Worm (Caenorhabditis elegans) whole organism, L2 larva: ENCODE data around the gene Y102A5C.2.

Experiments
- F13H6.1 ChIP-seq: sonication (generic microtip); optimal IDR thresholded peaks from 2 replicates; lab custom pipeline; 2016; ENCODE audit warnings: missing genetic modification characterization, missing compliant biosample characterization
- alr-1 ChIP-seq: fragments of 150-350 bp; optimal IDR thresholded peaks from 2 replicates; lab custom pipeline; 2014; ENCODE audit warnings: missing biosample characterization, missing genetic modification characterization
- aly-2 ChIP-seq: fragments of 150-350 bp; optimal IDR thresholded peaks from 2 replicates; lab custom pipeline; 2014; ENCODE audit warnings: missing biosample characterization, missing genetic modification characterization
- ama-1 ChIP-seq: fragments of 150-350 bp; optimal IDR thresholded peaks from 2 replicates; lab custom pipeline; 2018; ENCODE audit warnings: inconsistent platforms
- egl-27 ChIP-seq: sonication (generic microtip); optimal IDR thresholded peaks from 3 replicates; lab custom pipeline; 2017; ENCODE audit warnings: missing biosample characterization, missing genetic modification reagents, missing genetic modification characterization
- nhr-11 ChIP-seq: fragments of 150-350 bp; optimal IDR thresholded peaks from 2 replicates; lab custom pipeline; 2014; ENCODE audit warnings: missing biosample characterization, missing genetic modification characterization
- snpc-4 ChIP-seq: fragments of 150-350 bp; optimal IDR thresholded peaks from 2 replicates; lab custom pipeline; 2014; ENCODE audit warnings: missing biosample characterization, missing genetic modification characterization
- unc-39 ChIP-seq: fragments of 150-350 bp; optimal IDR thresholded peaks from 2 replicates; lab custom pipeline; 2014; ENCODE audit warnings: missing biosample characterization, missing genetic modification characterization
- unc-55 ChIP-seq: fragments of 150-350 bp; sonication (generic microtip); optimal IDR thresholded peaks from 3 replicates; lab custom pipeline; 2014; ENCODE audit warnings: missing biosample characterization, missing genetic modification reagents, missing genetic modification characterization
- zag-1 ChIP-seq: fragments of 150-350 bp; optimal IDR thresholded peaks from 2 replicates; lab custom pipeline; 2014; ENCODE audit warnings: missing biosample characterization, missing genetic modification characterization
- ztf-11 ChIP-seq: sonication (generic microtip); optimal IDR thresholded peaks from 2 replicates; lab custom pipeline; 2017; ENCODE audit warnings: missing biosample characterization, missing genetic modification characterization

DNA sequence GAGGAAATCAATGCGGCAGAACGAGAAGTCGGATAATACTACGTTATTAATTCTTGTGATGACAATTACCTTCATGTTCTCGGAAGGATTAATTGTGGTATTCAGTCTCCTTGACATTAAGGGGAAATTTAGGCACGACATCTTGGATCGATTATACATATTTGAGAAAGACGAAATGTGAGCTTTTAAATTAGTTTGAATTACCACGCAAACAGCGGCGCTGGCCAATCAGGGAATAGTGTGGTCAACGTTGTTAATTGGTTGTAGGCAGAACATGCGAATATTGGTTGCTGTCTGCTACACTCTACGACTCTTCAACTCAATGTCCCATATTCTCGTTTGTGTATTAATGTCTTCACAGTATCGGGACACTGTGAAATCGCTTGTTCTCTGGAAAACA, 43.6 kb upstream of the Y102A5C.2 start, which contains the start of gene F49A5.10:
- TF ChIP-seq aly-2 (tag; lab: Kevin White, UChicago) (no peak), ztf-11 (tag; lab: Kevin White, UChicago) (no peak), snpc-4 (no peak), alr-1 (tag; lab: Kevin White, UChicago) (no peak), egl-27 (tag; lab: Kevin White, UChicago) (no peak), nhr-11 (tag; lab: Kevin White, UChicago) (no peak), ama-1 (no peak), zag-1 (no peak), unc-55 (no peak), F13H6.1 (tag; lab: Kevin White, UChicago) (no peak), unc-39 (tag; lab: Kevin White, UChicago) (no peak)
